Fruit fly (Drosophila melanogaster): Measurements from ENCODE around the gene CG9701.

Gene CG9701

dm6 chr3L:16711430-16712228 lies 21.7 kb upstream of the CG9701 start, which contains the start of the genes CG43954, Lasp and Dab (continued):
- TF ChIP-seq CG7963 (GFP tag; IDR thresholded peaks at IDR 0.05; ENCODE audit: partially characterized antibody) (0 out of 3 replicates have a peak, but pooled peaks have one; percentile 14), dimm (GFP tag; IDR thresholded peaks at IDR 0.05) (no peak), CG15479 (GFP tag; optimal IDR thresholded peaks at IDR 0.05) (peak; percentile 87), CG10267 (tag; optimal IDR thresholded peaks at IDR 0.05) (peak; percentile 47), kay (GFP tag; optimal IDR thresholded peaks at IDR 0.05) (no peak), Rfx (GFP tag; IDR thresholded peaks at IDR 0.05) (peak; percentile 57), psq (GFP tag; optimal IDR thresholded peaks at IDR 0.05) (peak; percentile 8), CG3838 (GFP tag; optimal IDR thresholded peaks at IDR 0.05) (no peak), ara (GFP tag; IDR thresholded peaks at IDR 0.05) (no peak), Doc2 (GFP tag; IDR thresholded peaks at IDR 0.05) (no peak), ERR (GFP tag; optimal IDR thresholded peaks at IDR 0.05) (no peak), bigmax (GFP tag; optimal IDR thresholded peaks at IDR 0.05) (no peak), hb (GFP tag; IDR thresholded peaks at IDR 0.05; ENCODE audit: partially characterized antibody) (no peak; the same call in 2 of the 3 replicates), HmgD (GFP tag; optimal IDR thresholded peaks at IDR 0.05) (no peak), hkb (optimal IDR thresholded peaks at IDR 0.05) (no peak), hkb (GFP tag; IDR thresholded peaks at IDR 0.05) (peak; percentile 12; the same call in 1 of the 2 replicates), Doc3 (GFP tag; IDR thresholded peaks at IDR 0.05; ENCODE audit: partially characterized antibody) (peak; percentile 43; the same call in 1 of the 3 replicates), yki (optimal IDR thresholded peaks at IDR 0.05) (no peak), CG17385 (GFP tag; optimal IDR thresholded peaks at IDR 0.05) (peak; percentile 82), lov (optimal IDR thresholded peaks at IDR 0.05) (no peak), lov (GFP tag; IDR thresholded peaks at IDR 0.05) (0 out of 3 replicates have a peak, but pooled peaks have one; percentile 40), CTCF (GFP tag; optimal IDR thresholded peaks at IDR 0.05) (peak; percentile 96), CG4328 (GFP tag; optimal IDR thresholded peaks at IDR 0.05) (no peak), nerfin-2 (GFP tag; IDR thresholded peaks at IDR 0.05; ENCODE audit: partially characterized antibody) (peak; percentile 69), Sox100B (GFP tag; optimal IDR thresholded peaks at IDR 0.05) (no peak), CG17912 (GFP tag; optimal IDR thresholded peaks at IDR 0.05) (no peak), ewg (GFP tag; optimal IDR thresholded peaks at IDR 0.05) (peak; percentile 69), Side (GFP tag; optimal IDR thresholded peaks at IDR 0.05) (no peak), aop (GFP tag; IDR thresholded peaks at IDR 0.05) (no peak), eve (GFP tag; optimal IDR thresholded peaks at IDR 0.05) (no peak), HmgZ (tag; optimal IDR thresholded peaks at IDR 0.05) (peak; percentile 51), Dbx (GFP tag; IDR thresholded peaks at IDR 0.05) (peak; percentile 26; the same call in 1 of the 3 replicates), maf-S (GFP tag; optimal IDR thresholded peaks at IDR 0.05) (no peak), CG18619 (GFP tag; optimal IDR thresholded peaks at IDR 0.05) (peak; percentile 44), CG12071 (GFP tag; optimal IDR thresholded peaks at IDR 0.05) (peak; percentile 3), al (GFP tag; IDR thresholded peaks at IDR 0.05) (no peak), Dek (tag; optimal IDR thresholded peaks at IDR 0.05) (no peak), abd-A (tag; optimal IDR thresholded peaks at IDR 0.05) (peak; percentile 30), CG11560 (tag; IDR thresholded peaks at IDR 0.05) (no peak), CG11085 (GFP tag; IDR thresholded peaks at IDR 0.05) (no peak), CG12391 (tag; optimal IDR thresholded peaks at IDR 0.05) (peak; percentile 26), mld (GFP tag; IDR thresholded peaks at IDR 0.05; ENCODE audit: partially characterized antibody) (peak; percentile 22; the same call in 1 of the 3 replicates), ssp (GFP tag; IDR thresholded peaks at IDR 0.05) (no peak), Dp (GFP tag; optimal IDR thresholded peaks at IDR 0.05) (peak; percentile 79), scrt (GFP tag; optimal IDR thresholded peaks at IDR 0.05) (peak; percentile 28), chm (GFP tag; IDR thresholded peaks at IDR 0.05) (peak; percentile 84), Hr39 (optimal IDR thresholded peaks at IDR 0.05) (no peak), Dref (GFP tag; IDR thresholded peaks at IDR 0.05) (peak; percentile 77), Lpt (GFP tag; optimal IDR thresholded peaks at IDR 0.05) (no peak), ato (GFP tag; IDR thresholded peaks at IDR 0.05; ENCODE audit: partially characterized antibody) (peak; percentile 49), Fer3 (tag; optimal IDR thresholded peaks at IDR 0.05) (peak; percentile 2)
